Fruit fly (Drosophila melanogaster) whole organism, pupa: ENCODE data around the gene Jhbp3.

Experiments
- CG10348 ChIP-seq: fragments of 200-800 bp; sonication (Bioruptor generic); IDR thresholded peaks from 2 replicates; pipeline ENCODE4 v1.3.6; 2022; ENCODE audit warnings: missing biosample characterization, missing genetic modification characterization
- CG12605 ChIP-seq: fragments of 200-800 bp; sonication (Bioruptor generic); IDR thresholded peaks from 2 replicates; pipeline ENCODE4 v1.3.6; 2022; ENCODE audit warnings: missing biosample characterization, missing genetic modification characterization
- CG13204 ChIP-seq: fragments of 200-800 bp; sonication (Bioruptor generic); optimal IDR thresholded peaks from 2 replicates; lab custom pipeline; 2018; ENCODE audit warnings: missing biosample characterization, mild to moderate bottlenecking, missing genetic modification characterization, moderate library complexity
- CG14655 ChIP-seq: fragments of 200-800 bp; sonication (Bioruptor generic); optimal IDR thresholded peaks from 3 replicates; lab custom pipeline; 2017; ENCODE audit warnings: mild to moderate bottlenecking, missing biosample characterization, missing genetic modification reagents, missing genetic modification characterization
- CG17806 ChIP-seq: fragments of 200-800 bp; sonication (Bioruptor generic); optimal IDR thresholded peaks from 2 replicates; lab custom pipeline; 2018; ENCODE audit warnings: missing biosample characterization, mild to moderate bottlenecking, missing genetic modification characterization, moderate library complexity
- CG8301 ChIP-seq: fragments of 200-800 bp; sonication (Bioruptor generic); optimal IDR thresholded peaks from 2 replicates; lab custom pipeline; 2018; ENCODE audit warnings: missing biosample characterization, mild to moderate bottlenecking, missing genetic modification characterization
- CG9948 ChIP-seq: fragments of 200-800 bp; sonication (Bioruptor generic); optimal IDR thresholded peaks from 2 replicates; lab custom pipeline; 2018; ENCODE audit warnings: missing biosample characterization, mild to moderate bottlenecking, missing genetic modification characterization, moderate library complexity
- D1 ChIP-seq: fragments of 200-800 bp; sonication (Bioruptor generic); optimal IDR thresholded peaks from 2 replicates; lab custom pipeline; 2018; ENCODE audit warnings: missing biosample characterization, mild to moderate bottlenecking, missing genetic modification characterization, moderate library complexity
- EcR ChIP-seq: fragments of 200-800 bp; sonication (Bioruptor generic); optimal IDR thresholded peaks from 3 replicates; lab custom pipeline; 2019; ENCODE audit warnings: missing biosample characterization, missing genetic modification characterization, mild to moderate bottlenecking, moderate library complexity, missing genetic modification reagents
- Ets98B ChIP-seq: fragments of 200-800 bp; sonication (Bioruptor generic); IDR thresholded peaks from 2 replicates; pipeline ENCODE4 v1.3.6; 2022; ENCODE audit warnings: missing biosample characterization, missing genetic modification characterization
- Pif1A ChIP-seq: fragments of 200-800 bp; sonication (Bioruptor generic); optimal IDR thresholded peaks from 3 replicates; lab custom pipeline; 2016; ENCODE audit warnings: missing biosample characterization, missing genetic modification characterization
- Pif1B ChIP-seq: fragments of 200-800 bp; sonication (Bioruptor generic); optimal IDR thresholded peaks from 3 replicates; lab custom pipeline; 2016; ENCODE audit warnings: missing biosample characterization, missing genetic modification characterization
- gl ChIP-seq: fragments of 200-800 bp; sonication (Bioruptor generic); optimal IDR thresholded peaks from 2 replicates; lab custom pipeline; 2018; ENCODE audit warnings: missing biosample characterization, mild to moderate bottlenecking, missing genetic modification characterization
- rn ChIP-seq: fragments of 200-800 bp; sonication (Bioruptor generic); IDR thresholded peaks from 2 replicates; pipeline ENCODE4 v1.3.6; 2022; ENCODE audit warnings: missing biosample characterization, missing genetic modification characterization

DNA sequence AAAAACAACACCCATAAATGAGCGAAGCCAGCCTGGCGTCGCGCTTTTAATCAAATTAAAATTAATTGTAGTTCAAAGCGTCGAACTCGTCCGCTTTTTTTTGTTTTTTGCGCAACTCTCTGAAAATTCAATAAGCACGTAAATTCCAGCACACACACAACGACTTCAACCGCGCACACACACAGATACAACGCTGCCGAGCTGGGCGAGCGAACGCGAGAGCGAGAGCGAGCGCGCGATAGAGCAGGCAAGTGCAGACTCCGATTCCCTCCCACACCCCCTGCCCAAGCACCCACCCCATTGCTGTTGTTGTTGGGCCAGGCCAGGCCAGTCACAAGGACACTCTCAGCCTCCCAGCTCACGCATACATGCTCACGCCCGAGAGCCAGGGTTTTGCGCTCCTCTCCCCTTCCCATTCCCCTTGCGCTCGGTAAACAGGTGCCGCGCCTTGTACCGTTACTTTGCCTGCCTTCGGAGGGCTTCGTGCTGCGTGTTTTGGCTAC, 44.2 kb downstream of the Jhbp3 start:
- TF ChIP-seq CG9948 (tag; lab: Kevin White, UChicago) (no peak), gl (tag; lab: Kevin White, UChicago) (peak; percentile 31), EcR (peak; percentile 74), Pif1A (no peak), D1 (tag; lab: Kevin White, UChicago) (no peak), CG14655 (no peak), Ets98B (GFP tag; lab: Robert Waterston, UW) (peak; percentile 48; the same call in 1 of the 2 replicates), CG10348 (no peak), Pif1B (no peak), CG13204 (GFP tag; lab: Kevin White, UChicago) (peak; percentile 94), CG12605 (no peak), rn (GFP tag; lab: Robert Waterston, UW) (no peak), CG8301 (tag; lab: Kevin White, UChicago) (no peak), CG17806 (tag; lab: Kevin White, UChicago) (no peak)
